Worm (Caenorhabditis elegans) whole organism, L4/young adult: Measurements from ENCODE around the gene raga-1.

ENCODE experiments used
- W03F9.2 ChIP-seq: fragments of 150-350 bp; optimal IDR thresholded peaks from 2 replicates; lab custom pipeline; 2014; ENCODE audit warnings: missing biosample characterization, missing genetic modification characterization
- him-1 ChIP-seq: sonication (generic microtip); optimal IDR thresholded peaks from 2 replicates; lab custom pipeline; 2016; ENCODE audit warnings: missing genotype, missing genetic modification reagents, missing genetic modification characterization, missing compliant biosample characterization

DNA sequence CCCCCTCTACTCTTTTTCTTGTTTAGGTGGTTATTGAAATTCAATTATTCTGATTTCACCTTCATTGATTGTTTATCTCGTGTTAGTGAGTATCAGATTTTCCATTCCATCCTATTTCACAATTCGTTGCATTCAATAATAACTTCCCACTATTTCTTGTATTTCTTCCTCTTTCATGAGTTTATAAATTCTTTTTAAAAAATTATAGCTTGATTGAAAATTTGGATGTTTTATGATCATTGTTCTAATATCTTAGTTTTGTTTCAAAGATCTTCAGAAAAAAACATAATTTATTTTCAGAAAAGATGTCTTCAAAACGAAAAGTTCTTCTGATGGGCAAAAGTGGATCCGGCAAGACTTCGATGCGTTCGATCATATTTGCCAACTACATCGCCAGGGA lies at the start of gene raga-1:
- TF ChIP-seq him-1 (tag; lab: Kevin White, UChicago) (no peak), W03F9.2 (no peak)
